Fruit fly (Drosophila melanogaster) whole organism, embryonic: ENCODE results near the gene Lnk.

Source experiments
- ATbp ChIP-seq: fragments of 200-800 bp; sonication (Bioruptor generic); optimal IDR thresholded peaks from 2 replicates; lab custom pipeline; 2017; ENCODE audit warnings: missing biosample characterization, mild to moderate bottlenecking, missing genetic modification characterization, missing genetic modification reagents
- CG11696 ChIP-seq: fragments of 200-800 bp; sonication (Bioruptor generic); IDR thresholded peaks from 2 replicates; pipeline ENCODE4 v1.3.6; 2022; ENCODE audit warnings: missing biosample characterization, missing genetic modification characterization
- CG12299 ChIP-seq: fragments of 200-800 bp; sonication (Bioruptor generic); optimal IDR thresholded peaks from 2 replicates; lab custom pipeline; 2018; ENCODE audit warnings: missing biosample characterization, mild to moderate bottlenecking, missing genetic modification characterization
- CG1233 ChIP-seq: fragments of 200-800 bp; sonication (Bioruptor generic); optimal IDR thresholded peaks from 4 replicates; lab custom pipeline; 2018; ENCODE audit warnings: missing biosample characterization, mild to moderate bottlenecking, missing genetic modification characterization
- CG12942 ChIP-seq: fragments of 200-800 bp; sonication (Bioruptor generic); optimal IDR thresholded peaks from 3 replicates; lab custom pipeline; 2016; ENCODE audit warnings: missing biosample characterization, missing genetic modification characterization
- CG13424 ChIP-seq: fragments of 200-800 bp; sonication (Bioruptor generic); optimal IDR thresholded peaks from 2 replicates; lab custom pipeline; 2019; ENCODE audit warnings: missing biosample characterization, mild to moderate bottlenecking, missing genetic modification characterization, moderate library complexity
- CG14667 ChIP-seq: fragments of 200-800 bp; sonication (Bioruptor generic); IDR thresholded peaks from 2 replicates; pipeline ENCODE4 v1.3.6; 2022; ENCODE audit warnings: missing biosample characterization, missing genetic modification characterization
- CG18619 ChIP-seq: fragments of 200-800 bp; sonication (Bioruptor generic); optimal IDR thresholded peaks from 3 replicates; lab custom pipeline; 2017; ENCODE audit warnings: missing biosample characterization, mild to moderate bottlenecking, missing genetic modification characterization
- CG18764 ChIP-seq: fragments of 200-800 bp; sonication (Bioruptor generic); optimal IDR thresholded peaks from 3 replicates; lab custom pipeline; 2016; ENCODE audit warnings: missing biosample characterization, missing genetic modification characterization
- CG34422 ChIP-seq: fragments of 200-800 bp; sonication (Bioruptor generic); IDR thresholded peaks from 3 replicates; pipeline ENCODE4 v1.3.6; 2022; ENCODE audit warnings: missing biosample characterization, missing genetic modification characterization
- CG3838 ChIP-seq: fragments of 200-800 bp; sonication (Bioruptor generic); optimal IDR thresholded peaks from 3 replicates; lab custom pipeline; 2016; ENCODE audit warnings: missing biosample characterization, missing genetic modification characterization
- CG4707 ChIP-seq: fragments of 200-800 bp; sonication (Bioruptor generic); optimal IDR thresholded peaks from 2 replicates; lab custom pipeline; 2018; ENCODE audit warnings: missing biosample characterization, mild to moderate bottlenecking, missing genetic modification characterization, moderate library complexity
- CG6854 ChIP-seq: fragments of 200-800 bp; sonication (Bioruptor generic); optimal IDR thresholded peaks from 3 replicates; lab custom pipeline; 2017; ENCODE audit warnings: missing biosample characterization, mild to moderate bottlenecking, missing genetic modification characterization
- CG8290 ChIP-seq, 3 experiments: fragments of 200-800 bp; sonication (Bioruptor generic); optimal IDR thresholded peaks; 2 replicates each; lab custom pipeline; 2016 to 2019; ENCODE audit warnings: missing biosample characterization in 3 of 3, missing genetic modification characterization in 3 of 3, mild to moderate bottlenecking in 2 of 3, moderate library complexity in 1 of 3
- CG9437 ChIP-seq: fragments of 200-800 bp; sonication (Bioruptor generic); optimal IDR thresholded peaks from 2 replicates; lab custom pipeline; 2018; ENCODE audit warnings: missing biosample characterization, mild to moderate bottlenecking, missing genetic modification characterization
- CG9817 ChIP-seq: fragments of 200-800 bp; sonication (Bioruptor generic); optimal IDR thresholded peaks from 2 replicates; lab custom pipeline; 2018; ENCODE audit warnings: missing biosample characterization, mild to moderate bottlenecking, missing genetic modification characterization, moderate library complexity
- CTCF ChIP-seq: fragments of 200-800 bp; sonication (Bioruptor generic); optimal IDR thresholded peaks from 2 replicates; lab custom pipeline; 2017; ENCODE audit warnings: missing biosample characterization, mild to moderate bottlenecking, missing genetic modification characterization, moderate library complexity
- CoRest ChIP-seq: fragments of 200-800 bp; sonication (Bioruptor generic); optimal IDR thresholded peaks from 3 replicates; lab custom pipeline; 2018; ENCODE audit warnings: missing biosample characterization, mild to moderate bottlenecking, missing genetic modification characterization, moderate library complexity
- D19A ChIP-seq: fragments of 200-800 bp; optimal IDR thresholded peaks from 3 replicates; lab custom pipeline; 2019; ENCODE audit warnings: missing biosample characterization, mild to moderate bottlenecking, missing genetic modification characterization, moderate library complexity
- Fer1 ChIP-seq: fragments of 200-800 bp; sonication (Bioruptor generic); optimal IDR thresholded peaks from 2 replicates; lab custom pipeline; 2017; ENCODE audit warnings: missing biosample characterization, mild to moderate bottlenecking, missing genetic modification characterization
- MBD-R2 ChIP-seq: fragments of 200-800 bp; sonication (Bioruptor generic); IDR thresholded peaks from 2 replicates; pipeline ENCODE4 v1.3.6; 2022; ENCODE audit warnings: missing biosample characterization, missing genetic modification characterization
- Meics ChIP-seq: fragments of 200-800 bp; sonication (Bioruptor generic); optimal IDR thresholded peaks from 2 replicates; lab custom pipeline; 2017; ENCODE audit warnings: missing biosample characterization, mild to moderate bottlenecking, missing genetic modification characterization
- Mes4 ChIP-seq: fragments of 200-800 bp; sonication (Bioruptor generic); optimal IDR thresholded peaks from 2 replicates; lab custom pipeline; 2016; ENCODE audit warnings: missing biosample characterization, missing genetic modification characterization
- NC2α ChIP-seq: fragments of 200-800 bp; sonication (Bioruptor generic); optimal IDR thresholded peaks from 2 replicates; lab custom pipeline; 2016; ENCODE audit warnings: missing biosample characterization, missing genetic modification characterization
- Neu2 ChIP-seq: fragments of 200-800 bp; sonication (Bioruptor generic); optimal IDR thresholded peaks from 3 replicates; lab custom pipeline; 2016; ENCODE audit warnings: missing biosample characterization, missing genetic modification characterization, borderline replicate concordance
- Nf-YB ChIP-seq: fragments of 200-800 bp; sonication (Bioruptor generic); optimal IDR thresholded peaks from 3 replicates; lab custom pipeline; 2019; ENCODE audit warnings: missing biosample characterization, mild to moderate bottlenecking, missing genetic modification characterization, moderate library complexity
- Oli ChIP-seq: fragments of 200-800 bp; sonication (Bioruptor generic); optimal IDR thresholded peaks from 2 replicates; lab custom pipeline; 2018; ENCODE audit warnings: missing biosample characterization, mild to moderate bottlenecking, missing genetic modification characterization, moderate library complexity
- Sox100B ChIP-seq: fragments of 200-800 bp; sonication (Bioruptor generic); optimal IDR thresholded peaks from 3 replicates; lab custom pipeline; 2018; ENCODE audit warnings: missing biosample characterization, mild to moderate bottlenecking, missing genetic modification characterization
- al ChIP-seq: fragments of 200-800 bp; sonication (Bioruptor generic); IDR thresholded peaks from 2 replicates; pipeline ENCODE4 v1.3.6; 2022; ENCODE audit warnings: missing biosample characterization, missing genetic modification characterization
- aop ChIP-seq: fragments of 200-800 bp; sonication (Bioruptor generic); IDR thresholded peaks from 2 replicates; pipeline ENCODE4 v1.3.6; 2022; ENCODE audit warnings: missing biosample characterization, missing genetic modification characterization
- ara ChIP-seq: fragments of 200-800 bp; sonication (Bioruptor generic); IDR thresholded peaks from 2 replicates; pipeline ENCODE4 v1.3.6; 2022; ENCODE audit warnings: missing biosample characterization, missing genetic modification characterization
- dmrt99B ChIP-seq: fragments of 200-800 bp; sonication (Bioruptor generic); optimal IDR thresholded peaks from 2 replicates; lab custom pipeline; 2018; ENCODE audit warnings: missing biosample characterization, mild to moderate bottlenecking, missing genetic modification characterization, moderate library complexity
- en ChIP-seq: fragments of 200-800 bp; sonication (Bioruptor generic); optimal IDR thresholded peaks from 2 replicates; lab custom pipeline; 2016; ENCODE audit warnings: missing biosample characterization, missing genetic modification characterization
- exex ChIP-seq: fragments of 200-800 bp; sonication (Bioruptor generic); optimal IDR thresholded peaks from 4 replicates; lab custom pipeline; 2018; ENCODE audit warnings: missing biosample characterization, mild to moderate bottlenecking, missing genetic modification characterization, moderate library complexity
- gsb ChIP-seq: fragments of 200-800 bp; sonication (Bioruptor generic); IDR thresholded peaks from 2 replicates; pipeline ENCODE4 v1.3.6; 2022; ENCODE audit warnings: missing biosample characterization, missing genetic modification characterization
- gt ChIP-seq: fragments of 200-800 bp; sonication (Bioruptor generic); IDR thresholded peaks from 2 replicates; pipeline ENCODE4 v1.3.6; 2022; ENCODE audit warnings: missing biosample characterization, missing genetic modification characterization
- kni ChIP-seq: fragments of 200-800 bp; sonication (Bioruptor generic); optimal IDR thresholded peaks from 3 replicates; lab custom pipeline; 2017; ENCODE audit warnings: mild to moderate bottlenecking, missing biosample characterization, missing genetic modification reagents, missing genetic modification characterization
- lilli ChIP-seq: fragments of 200-800 bp; sonication (Bioruptor generic); optimal IDR thresholded peaks from 3 replicates; lab custom pipeline; 2016; ENCODE audit warnings: missing biosample characterization, missing genetic modification characterization
- mam ChIP-seq: fragments of 200-800 bp; sonication (Bioruptor generic); optimal IDR thresholded peaks from 3 replicates; lab custom pipeline; 2016; ENCODE audit warnings: missing biosample characterization, missing genetic modification characterization
- nerfin-1 ChIP-seq: fragments of 200-800 bp; sonication (Bioruptor generic); optimal IDR thresholded peaks from 3 replicates; lab custom pipeline; 2019; ENCODE audit warnings: missing biosample characterization, mild to moderate bottlenecking, missing genetic modification characterization, moderate library complexity
- pfk ChIP-seq: fragments of 200-800 bp; sonication (Bioruptor generic); optimal IDR thresholded peaks from 2 replicates; lab custom pipeline; 2018; ENCODE audit warnings: missing biosample characterization, mild to moderate bottlenecking, missing genetic modification characterization, moderate library complexity
- pho ChIP-seq: fragments of 200-800 bp; sonication (Bioruptor generic); optimal IDR thresholded peaks from 2 replicates; lab custom pipeline; 2016; ENCODE audit warnings: missing biosample characterization, missing genetic modification characterization
- pros ChIP-seq: fragments of 200-800 bp; sonication (Bioruptor generic); optimal IDR thresholded peaks from 3 replicates; lab custom pipeline; 2019; ENCODE audit warnings: missing biosample characterization, mild to moderate bottlenecking, missing genetic modification characterization, moderate library complexity
- salm ChIP-seq: fragments of 200-800 bp; sonication (Bioruptor generic); optimal IDR thresholded peaks from 2 replicates; lab custom pipeline; 2018; ENCODE audit warnings: missing biosample characterization, mild to moderate bottlenecking, missing genetic modification characterization
- sens-2 ChIP-seq: fragments of 200-800 bp; sonication (Bioruptor generic); IDR thresholded peaks from 2 replicates; pipeline ENCODE4 v1.3.6; 2022; ENCODE audit warnings: missing biosample characterization, missing genetic modification characterization
- slp2 ChIP-seq: fragments of 200-800 bp; sonication (Bioruptor generic); optimal IDR thresholded peaks from 2 replicates; lab custom pipeline; 2016; ENCODE audit warnings: missing biosample characterization, missing genetic modification characterization
- sob ChIP-seq: fragments of 200-800 bp; sonication (Bioruptor generic); IDR thresholded peaks from 2 replicates; pipeline ENCODE4 v1.3.6; 2022; ENCODE audit warnings: missing biosample characterization, missing genetic modification characterization
- sr ChIP-seq: fragments of 200-800 bp; sonication (Bioruptor generic); IDR thresholded peaks from 3 replicates; pipeline ENCODE4 v1.3.6; 2022; ENCODE audit warnings: missing biosample characterization, missing genetic modification characterization
- trh ChIP-seq: fragments of 200-800 bp; sonication (Bioruptor generic); optimal IDR thresholded peaks from 2 replicates; lab custom pipeline; 2016; ENCODE audit warnings: missing biosample characterization, missing genetic modification characterization
- wdn ChIP-seq: fragments of 200-800 bp; sonication (Bioruptor generic); IDR thresholded peaks from 2 replicates; pipeline ENCODE4 v1.3.6; 2022; ENCODE audit warnings: missing biosample characterization, missing genetic modification characterization
- zen ChIP-seq: fragments of 200-800 bp; sonication (Bioruptor generic); optimal IDR thresholded peaks from 3 replicates; lab custom pipeline; 2018; ENCODE audit warnings: missing biosample characterization, mild to moderate bottlenecking, missing genetic modification characterization, moderate library complexity

The Lnk gene

dm6 chr3R:25879324-25879766 is 9.0 kb upstream of the Lnk start (continued):
- TF ChIP-seq Sox100B (GFP tag; lab: Kevin White, UChicago) (peak; percentile 81), CG34422 (GFP tag; lab: Robert Waterston, UW) (no peak; the same call in 2 of the 3 replicates), CG3838 (GFP tag; lab: Kevin White, UChicago) (peak; percentile 10), Oli (tag; lab: Kevin White, UChicago) (peak; percentile 84), salm (tag; lab: Kevin White, UChicago) (peak; percentile 31), dmrt99B (tag; lab: Kevin White, UChicago) (peak; percentile 90), gsb (GFP tag; lab: Robert Waterston, UW) (peak; percentile 58; the same call in 1 of the 2 replicates), CG12942 (peak; percentile 64), aop (GFP tag; lab: Robert Waterston, UW) (peak; percentile 40; the same call in 1 of the 2 replicates), slp2 (GFP tag; lab: Kevin White, UChicago) (peak; percentile 67), ara (GFP tag; lab: Robert Waterston, UW) (no peak; the same call in 1 of the 2 replicates), trh (peak; percentile 13), CTCF (GFP tag; lab: Kevin White, UChicago) (peak; percentile 52), pfk (GFP tag; lab: Kevin White, UChicago) (no peak), Neu2 (no peak), nerfin-1 (tag; lab: Kevin White, UChicago) (peak; percentile 72), CG8290 (GFP tag; optimal IDR thresholded peaks at IDR 0.05; lab: Kevin White, UChicago) (peak; percentile 56), CG8290 (tag; optimal IDR thresholded peaks at IDR 0.05; lab: Kevin White, UChicago) (peak in 1 of 2 experiments; percentile 79), Fer1 (GFP tag; lab: Kevin White, UChicago) (peak; percentile 36), pros (GFP tag; lab: Kevin White, UChicago) (no peak), Nf-YB (GFP tag; lab: Kevin White, UChicago) (peak; percentile 57), gt (GFP tag; lab: Robert Waterston, UW) (no peak; the same call in 1 of the 2 replicates), sr (GFP tag; lab: Robert Waterston, UW) (no peak), sens-2 (GFP tag; lab: Robert Waterston, UW) (peak; percentile 61), Meics (peak; percentile 75), CoRest (tag; lab: Kevin White, UChicago) (peak; percentile 87), CG6854 (peak; percentile 57), pho (GFP tag; lab: Kevin White, UChicago) (peak; percentile 74), CG9437 (GFP tag; lab: Kevin White, UChicago) (peak; percentile 77), CG13424 (tag; lab: Kevin White, UChicago) (peak; percentile 86), kni (GFP tag; lab: Kevin White, UChicago) (no peak), al (GFP tag; lab: Robert Waterston, UW) (peak; percentile 70; the same call in 1 of the 2 replicates), CG11696 (no peak; the same call in 1 of the 2 replicates), CG18764 (GFP tag; lab: Kevin White, UChicago) (peak; percentile 53), CG1233 (GFP tag; lab: Kevin White, UChicago) (peak; percentile 34), CG14667 (no peak; the same call in 1 of the 2 replicates), exex (peak; percentile 36), zen (tag; lab: Kevin White, UChicago) (no peak), mam (GFP tag; lab: Kevin White, UChicago) (peak; percentile 68), CG12299 (no peak), CG9817 (peak; percentile 68), sob (GFP tag; lab: Robert Waterston, UW) (peak; percentile 77; the same call in 1 of the 2 replicates), CG4707 (peak; percentile 61), en (GFP tag; lab: Kevin White, UChicago) (no peak), Mes4 (GFP tag; lab: Kevin White, UChicago) (peak; percentile 38), lilli (peak; percentile 75), CG18619 (GFP tag; lab: Kevin White, UChicago) (peak; percentile 60), ATbp (GFP tag; lab: Kevin White, UChicago) (peak; percentile 63), wdn (GFP tag; lab: Robert Waterston, UW) (no peak), MBD-R2 (GFP tag; lab: Robert Waterston, UW) (no peak; the same call in 1 of the 2 replicates), NC2α (peak; percentile 68), D19A (peak; percentile 77)
